Fruit fly (Drosophila melanogaster) whole organism, wandering third instar larva: Measurements from ENCODE around the gene tey.

Source experiments
- Abd-B ChIP-seq: fragments of >200 bp; optimal IDR thresholded peaks from 2 replicates; lab custom pipeline; 2017; ENCODE audit warnings: missing biosample characterization, missing genetic modification characterization
- CG9705 ChIP-seq: fragments of 200-800 bp; sonication (Bioruptor generic); optimal IDR thresholded peaks from 2 replicates; lab custom pipeline; 2018; ENCODE audit warnings: missing biosample characterization, mild to moderate bottlenecking, missing genetic modification characterization
- CrebA ChIP-seq: fragments of 200-800 bp; sonication (Bioruptor generic); optimal IDR thresholded peaks from 2 replicates; lab custom pipeline; 2016; ENCODE audit warnings: missing biosample characterization, mild to moderate bottlenecking, missing genetic modification characterization, borderline replicate concordance
- Dfd ChIP-seq: fragments of >200 bp; optimal IDR thresholded peaks from 2 replicates; lab custom pipeline; 2017; ENCODE audit warnings: missing biosample characterization, missing genetic modification characterization
- Dif ChIP-seq: fragments of 200-275, 200-300 bp; sonication (Bioruptor generic); optimal IDR thresholded peaks from 2 replicates; lab custom pipeline; 2018; ENCODE audit warnings: missing biosample characterization, missing genetic modification characterization; ENCODE audit not compliant: partially characterized antibody
- GATAd ChIP-seq: sonication (Bioruptor generic); optimal IDR thresholded peaks from 2 replicates; lab custom pipeline; 2016; ENCODE audit warnings: missing biosample characterization, missing genetic modification characterization
- HLH106 ChIP-seq: fragments of 200-800 bp; optimal IDR thresholded peaks from 3 replicates; lab custom pipeline; 2019; ENCODE audit warnings: missing biosample characterization, mild to moderate bottlenecking, missing genetic modification characterization, moderate library complexity
- Hr78 ChIP-seq: fragments of >200 bp; optimal IDR thresholded peaks from 2 replicates; lab custom pipeline; 2017; ENCODE audit warnings: missing biosample characterization, missing genetic modification characterization
- Hr83 ChIP-seq: fragments of 200-300 bp; sonication (Bioruptor generic); optimal IDR thresholded peaks from 2 replicates; lab custom pipeline; 2016; ENCODE audit warnings: missing biosample characterization, mild to moderate bottlenecking, missing genetic modification characterization, moderate library complexity; ENCODE audit not compliant: poor library complexity, severe bottlenecking
- Mio ChIP-seq: sonication (Bioruptor generic); optimal IDR thresholded peaks from 2 replicates; lab custom pipeline; 2016; ENCODE audit warnings: missing biosample characterization, missing genetic modification characterization
- Myc ChIP-seq: fragments of >200 bp; optimal IDR thresholded peaks from 2 replicates; lab custom pipeline; 2017
- Sp1 ChIP-seq: fragments of 200-800 bp; sonication (Bioruptor generic); optimal IDR thresholded peaks from 3 replicates; lab custom pipeline; 2019; ENCODE audit warnings: missing biosample characterization, mild to moderate bottlenecking, missing genetic modification characterization, moderate library complexity
- Vsx2 ChIP-seq: fragments of 200-300, 225-300 bp; sonication (Bioruptor generic); optimal IDR thresholded peaks from 2 replicates; lab custom pipeline; 2018; ENCODE audit warnings: missing biosample characterization, missing genetic modification characterization; ENCODE audit not compliant: partially characterized antibody
- br ChIP-seq: fragments of 200-800 bp; sonication (Bioruptor generic); optimal IDR thresholded peaks from 2 replicates; lab custom pipeline; 2016; ENCODE audit warnings: missing biosample characterization, missing genetic modification characterization
- brk ChIP-seq: fragments of 200-800 bp; sonication (Bioruptor generic); optimal IDR thresholded peaks from 2 replicates; lab custom pipeline; 2016; ENCODE audit warnings: missing biosample characterization, mild to moderate bottlenecking, missing genetic modification characterization
- dsf ChIP-seq: sonication (Bioruptor generic); optimal IDR thresholded peaks from 2 replicates; lab custom pipeline; 2016; ENCODE audit warnings: missing biosample characterization, missing genetic modification characterization, borderline replicate concordance
- ey ChIP-seq: fragments of 200-800 bp; sonication (Bioruptor generic); optimal IDR thresholded peaks from 2 replicates; lab custom pipeline; 2016; ENCODE audit warnings: missing biosample characterization, missing genetic modification characterization
- foxo ChIP-seq, 2 experiments: fragments of 200-800 bp; sonication (Bioruptor generic); optimal IDR thresholded peaks; 2 replicates in 1 of 2; 3 replicates in 1 of 2; lab custom pipeline; 2016 to 2017; ENCODE audit warnings: missing biosample characterization in 2 of 2, missing genetic modification characterization in 2 of 2
- fru ChIP-seq: fragments of 200-800 bp; sonication (Bioruptor generic); optimal IDR thresholded peaks from 3 replicates; lab custom pipeline; 2016; ENCODE audit warnings: missing biosample characterization, mild to moderate bottlenecking, missing genetic modification characterization
- h ChIP-seq: fragments of 200-800 bp; sonication (Bioruptor generic); optimal IDR thresholded peaks from 3 replicates; lab custom pipeline; 2016; ENCODE audit warnings: missing biosample characterization, mild to moderate bottlenecking, missing genetic modification characterization
- lola ChIP-seq: fragments of >200 bp; optimal IDR thresholded peaks from 2 replicates; lab custom pipeline; 2017; ENCODE audit warnings: missing biosample characterization, missing genetic modification characterization
- pan ChIP-seq: fragments of >200 bp; optimal IDR thresholded peaks from 2 replicates; lab custom pipeline; 2017
- psq ChIP-seq: fragments of 200-800 bp; sonication (Bioruptor generic); optimal IDR thresholded peaks from 3 replicates; lab custom pipeline; 2017; ENCODE audit warnings: missing biosample characterization, mild to moderate bottlenecking, missing genetic modification characterization, moderate library complexity
- rgr ChIP-seq: fragments of 200-800 bp; sonication (Bioruptor generic); optimal IDR thresholded peaks from 3 replicates; lab custom pipeline; 2016; ENCODE audit warnings: missing biosample characterization, mild to moderate bottlenecking, missing genetic modification characterization
- sage ChIP-seq: fragments of 200-800 bp; sonication (Bioruptor generic); optimal IDR thresholded peaks from 2 replicates; lab custom pipeline; 2016; ENCODE audit warnings: missing biosample characterization, mild to moderate bottlenecking, missing genetic modification characterization
- sv ChIP-seq: fragments of 200-800 bp; sonication (Bioruptor generic); optimal IDR thresholded peaks from 3 replicates; lab custom pipeline; 2016; ENCODE audit warnings: missing biosample characterization, missing genetic modification characterization
- tai ChIP-seq: sonication (Bioruptor generic); optimal IDR thresholded peaks from 2 replicates; lab custom pipeline; 2016; ENCODE audit warnings: missing biosample characterization, missing genetic modification characterization
- usp ChIP-seq: fragments of >200 bp; optimal IDR thresholded peaks from 2 replicates; lab custom pipeline; 2017; ENCODE audit warnings: missing biosample characterization, missing genetic modification characterization
- woc ChIP-seq: sonication (Bioruptor generic); optimal IDR thresholded peaks from 2 replicates; lab custom pipeline; 2016; ENCODE audit warnings: missing biosample characterization, mild to moderate bottlenecking, missing genetic modification characterization

Gene tey

dm6 chr3L:19701662-19702061, 37.8 kb upstream of the tey start:
- no peak for TF ChIP-seq sage (GFP tag; lab: Kevin White, UChicago)
- TF ChIP-seq lola (GFP tag; lab: Kevin White, UChicago) = no peak
- TF ChIP-seq Hr78 (GFP tag; lab: Kevin White, UChicago) = no peak
- TF ChIP-seq ey (GFP tag; lab: Kevin White, UChicago) = no peak
- no peak for TF ChIP-seq woc (GFP tag; lab: Kevin White, UChicago)
- TF ChIP-seq CrebA (GFP tag; lab: Kevin White, UChicago) = no peak
- no peak for TF ChIP-seq Abd-B
- TF ChIP-seq Vsx2 (GFP tag; lab: Kevin White, UChicago) = no peak
- no peak for TF ChIP-seq Myc
- no peak for TF ChIP-seq Dfd
- no peak for TF ChIP-seq sv
- TF ChIP-seq GATAd (GFP tag; lab: Kevin White, UChicago) = no peak
- TF ChIP-seq Dif = no peak
- TF ChIP-seq Sp1 (GFP tag; lab: Kevin White, UChicago) = no peak

- TF ChIP-seq Dif (no peak), rgr (GFP tag; lab: Kevin White, UChicago) (no peak), pan (lab: Kevin White, UChicago) (no peak), Abd-B (no peak), GATAd (GFP tag; lab: Kevin White, UChicago) (no peak), HLH106 (tag; lab: Kevin White, UChicago) (no peak), Sp1 (GFP tag; lab: Kevin White, UChicago) (no peak), psq (GFP tag; lab: Kevin White, UChicago) (no peak), usp (GFP tag; lab: Kevin White, UChicago) (no peak), brk (GFP tag; lab: Kevin White, UChicago) (no peak), Mio (GFP tag; lab: Kevin White, UChicago) (no peak), br (GFP tag; lab: Kevin White, UChicago) (no peak), CrebA (GFP tag; lab: Kevin White, UChicago) (no peak)
Measured at dm6 chr3L:19701106-19701505, 37.2 kb upstream of the tey start.

- no peak for TF ChIP-seq sage (GFP tag; lab: Kevin White, UChicago)
- TF ChIP-seq brk (GFP tag; lab: Kevin White, UChicago) = no peak
- no peak for TF ChIP-seq Vsx2 (GFP tag; lab: Kevin White, UChicago)
- no peak for TF ChIP-seq dsf (GFP tag; lab: Kevin White, UChicago)
- no peak for TF ChIP-seq sv
- TF ChIP-seq HLH106 (tag; lab: Kevin White, UChicago) = no peak
- no peak for TF ChIP-seq tai (GFP tag; lab: Kevin White, UChicago)
- TF ChIP-seq h (GFP tag; lab: Kevin White, UChicago) = no peak
- no peak for TF ChIP-seq rgr (GFP tag; lab: Kevin White, UChicago)
- no peak for TF ChIP-seq Mio (GFP tag; lab: Kevin White, UChicago)
- no peak for TF ChIP-seq Dfd
- TF ChIP-seq Dif = no peak
- no peak for TF ChIP-seq br (GFP tag; lab: Kevin White, UChicago)
- TF ChIP-seq Hr83 = no peak
- TF ChIP-seq, all 38 proteins: peak for 0
Measured at dm6 chr3L:19700463-19700862, 36.6 kb upstream of the tey start.

dm6 chr3L:19699651-19700050, 35.7 kb upstream of the tey start:
- TF ChIP-seq Sp1 (GFP tag; lab: Kevin White, UChicago) = no peak
- TF ChIP-seq Vsx2 (GFP tag; lab: Kevin White, UChicago) = no peak
- peak in 1 of 2 experiments; percentile 35 for TF ChIP-seq foxo (GFP tag; optimal IDR thresholded peaks at IDR 0.05; lab: Kevin White, UChicago)
- TF ChIP-seq Mio (GFP tag; lab: Kevin White, UChicago) = no peak
- TF ChIP-seq sv = peak; percentile 14
- TF ChIP-seq fru (GFP tag; lab: Kevin White, UChicago) = peak; percentile 11
- TF ChIP-seq rgr (GFP tag; lab: Kevin White, UChicago) = peak; percentile 16
- no peak for TF ChIP-seq CG9705 (GFP tag; lab: Kevin White, UChicago)
- TF ChIP-seq h (GFP tag; lab: Kevin White, UChicago) = peak; percentile 25

dm6 chr3L:19698651-19699050, 34.7 kb upstream of the tey start:
- TF ChIP-seq Vsx2 (GFP tag; lab: Kevin White, UChicago) = no peak
- TF ChIP-seq psq (GFP tag; lab: Kevin White, UChicago) = peak; percentile 23
